Worm (Caenorhabditis elegans): ENCODE measurements around the gene orc-1.

DNA sequence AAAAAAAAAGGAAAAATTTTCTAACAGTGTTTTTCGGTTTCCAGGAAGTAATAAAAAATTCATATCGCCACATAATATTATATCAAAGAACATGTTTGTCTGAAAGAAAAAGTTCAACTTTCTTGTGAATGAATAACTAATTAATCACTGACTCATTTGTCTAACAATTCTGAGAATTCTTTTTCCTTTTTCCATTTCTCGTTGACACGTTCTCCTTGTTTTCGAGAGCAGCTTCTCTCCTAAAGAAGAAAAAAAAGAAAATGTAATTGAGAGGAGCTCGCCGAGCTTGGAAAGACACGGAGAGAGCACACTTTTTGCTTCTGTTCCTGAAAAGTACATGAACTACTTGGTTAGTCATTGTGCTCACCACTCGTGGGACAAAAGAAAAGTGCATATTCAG, 34.8 kb upstream of the orc-1 start:
- TF ChIP-seq ceh-27 (GFP tag; optimal IDR thresholded peaks at IDR 0.05) (no peak), nhr-120 (GFP tag; IDR thresholded peaks at IDR 0.05) (no peak), sea-2 (GFP tag; IDR thresholded peaks at IDR 0.05) (no peak), ceh-100 (GFP tag; IDR thresholded peaks at IDR 0.05) (no peak), xnd-1 (tag; optimal IDR thresholded peaks at IDR 0.05) (no peak), aptf-3 (GFP tag; IDR thresholded peaks at IDR 0.05) (no peak), snpc-4 (GFP tag; optimal IDR thresholded peaks at IDR 0.05) (no peak), snpc-4 (tag; optimal IDR thresholded peaks at IDR 0.05) (no peak), madf-10 (tag; optimal IDR thresholded peaks at IDR 0.05) (no peak), ztf-26 (tag; optimal IDR thresholded peaks at IDR 0.05) (no peak), ekl-4 (GFP tag; IDR thresholded peaks at IDR 0.05) (no peak)

All from whole organism, young adult.